Fruit fly (Drosophila melanogaster): ENCODE data around the gene nrv1.

The nrv1 gene

dm6 chr2L:6789358-6789757, 2.7 kb upstream of the nrv1 start:
- TF ChIP-seq twi (tag; optimal IDR thresholded peaks at IDR 0.05) (no peak), Ets65A (GFP tag) (no peak), HLH3B (GFP tag; IDR thresholded peaks at IDR 0.05) (no peak), ERR (GFP tag; optimal IDR thresholded peaks at IDR 0.05) (no peak), CG2678 (tag; optimal IDR thresholded peaks at IDR 0.05) (peak; percentile 30), nom (GFP tag; optimal IDR thresholded peaks at IDR 0.05) (peak; percentile 41), lola (GFP tag; optimal IDR thresholded peaks at IDR 0.05) (no peak), BtbVII (GFP tag; optimal IDR thresholded peaks at IDR 0.05) (peak; percentile 25), CG18476 (GFP tag; optimal IDR thresholded peaks at IDR 0.05) (no peak), fd3F (GFP tag; optimal IDR thresholded peaks at IDR 0.05) (no peak), Rx (GFP tag; IDR thresholded peaks at IDR 0.05) (0 out of 2 replicates have a peak, but pooled peaks have one; percentile 11), peb (GFP tag; IDR thresholded peaks at IDR 0.05) (no peak), fd64A (GFP tag; optimal IDR thresholded peaks at IDR 0.05) (no peak), CG16813 (GFP tag; IDR thresholded peaks at IDR 0.05; ENCODE audit: partially characterized antibody) (no peak), CG7987 (GFP tag; optimal IDR thresholded peaks at IDR 0.05) (no peak), CG2889 (GFP tag; IDR thresholded peaks at IDR 0.05) (no peak), mirr (GFP tag; optimal IDR thresholded peaks at IDR 0.05) (peak; percentile 88), bsh (GFP tag; optimal IDR thresholded peaks at IDR 0.05) (peak in 1 of 2 experiments; percentile 2), Hr39 (optimal IDR thresholded peaks at IDR 0.05) (no peak), D19A (tag; optimal IDR thresholded peaks at IDR 0.05) (peak; percentile 11), CG15696 (tag; optimal IDR thresholded peaks at IDR 0.05) (no peak), exex (tag; optimal IDR thresholded peaks at IDR 0.05) (peak; percentile 91), Usf (GFP tag; optimal IDR thresholded peaks at IDR 0.05) (no peak), PHDP (tag; optimal IDR thresholded peaks at IDR 0.05) (peak; percentile 18), HmgZ (tag; optimal IDR thresholded peaks at IDR 0.05) (peak; percentile 13), tio (GFP tag; optimal IDR thresholded peaks at IDR 0.05) (no peak), Blimp-1 (GFP tag; optimal IDR thresholded peaks at IDR 0.05) (no peak), ato (GFP tag; IDR thresholded peaks at IDR 0.05; ENCODE audit: partially characterized antibody) (no peak), CG2199 (GFP tag; IDR thresholded peaks at IDR 0.05) (0 out of 3 replicates have a peak, but pooled peaks have one; percentile 69), CG17612 (GFP tag; IDR thresholded peaks at IDR 0.05) (no peak), fu2 (GFP tag; optimal IDR thresholded peaks at IDR 0.05) (no peak), D (optimal IDR thresholded peaks at IDR 0.05) (no peak), D (GFP tag; optimal IDR thresholded peaks at IDR 0.05) (no peak), stc (GFP tag; IDR thresholded peaks at IDR 0.05) (no peak), disco-r (GFP tag; optimal IDR thresholded peaks at IDR 0.05) (no peak), Oli (tag; optimal IDR thresholded peaks at IDR 0.05) (no peak), CG1529 (GFP tag; optimal IDR thresholded peaks at IDR 0.05) (no peak), CG18599 (GFP tag; optimal IDR thresholded peaks at IDR 0.05) (no peak), CG12071 (GFP tag; optimal IDR thresholded peaks at IDR 0.05) (peak; percentile 25), esg (GFP tag; conservative IDR thresholded peaks at IDR 0.05) (no peak), Trl (optimal IDR thresholded peaks at IDR 0.05) (no peak), Trl (GFP tag; optimal IDR thresholded peaks at IDR 0.05) (no peak), Nf-YC (tag; optimal IDR thresholded peaks at IDR 0.05) (peak; percentile 15), Dip3 (GFP tag; optimal IDR thresholded peaks at IDR 0.05) (no peak), sd (tag; optimal IDR thresholded peaks at IDR 0.05) (peak; percentile 27), nau (GFP tag; optimal IDR thresholded peaks at IDR 0.05) (peak; percentile 32), CG2116 (GFP tag; optimal IDR thresholded peaks at IDR 0.05) (no peak), CG30431 (GFP tag; optimal IDR thresholded peaks at IDR 0.05) (no peak), CG11398 (GFP tag; optimal IDR thresholded peaks at IDR 0.05) (no peak), CG13123 (GFP tag; optimal IDR thresholded peaks at IDR 0.05) (no peak), Atf6 (GFP tag; IDR thresholded peaks at IDR 0.05) (0 out of 2 replicates have a peak, but pooled peaks have one; percentile 9)
